Worm (Caenorhabditis elegans): ENCODE data around the gene col-44.

col-44 gene

DNA sequence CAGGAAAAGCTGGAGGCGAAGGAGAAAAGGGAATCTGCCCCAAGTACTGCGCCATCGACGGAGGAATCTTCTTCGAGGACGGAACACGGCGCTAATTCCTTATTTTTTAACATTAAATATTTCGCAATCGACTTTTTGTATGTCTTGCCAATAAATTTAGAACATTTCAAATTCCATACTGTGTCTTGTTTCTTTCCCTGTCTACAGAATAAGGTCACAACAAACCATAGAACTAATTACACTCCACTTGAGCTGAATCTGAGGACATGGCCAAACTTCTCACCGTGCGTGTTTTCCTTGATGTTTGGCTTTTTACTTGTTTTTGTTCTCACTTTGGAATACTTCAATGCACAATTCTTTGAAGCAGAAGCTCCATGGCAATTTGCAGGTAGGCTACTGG lies 1.1 kb downstream of the col-44 start, which contains the start of gene F54B11.4:
Gene F54B11.4, plus strand, starts transcription at position 301 of the 400 bp plus-strand sequence.
- no peak for TF ChIP-seq klf-2 (GFP tag; conservative IDR thresholded peaks at IDR 0.05)
- TF ChIP-seq ztf-29 (GFP tag; IDR thresholded peaks at IDR 0.05): no peak
- no peak for TF ChIP-seq ztf-23 (GFP tag; IDR thresholded peaks at IDR 0.05)
- TF ChIP-seq ref-1 (GFP tag; conservative IDR thresholded peaks at IDR 0.05): no peak
- TF ChIP-seq flt-1 (GFP tag; IDR thresholded peaks at IDR 0.05): no peak
- no peak for TF ChIP-seq tab-1 (GFP tag; IDR thresholded peaks at IDR 0.05)
- no peak for TF ChIP-seq cog-1 (tag; optimal IDR thresholded peaks at IDR 0.05)
- TF ChIP-seq T22C8.4 (GFP tag; IDR thresholded peaks at IDR 0.05): no peak
- TF ChIP-seq med-1 (GFP tag; optimal IDR thresholded peaks at IDR 0.05; ENCODE audit: insufficient read depth): no peak

DNA sequence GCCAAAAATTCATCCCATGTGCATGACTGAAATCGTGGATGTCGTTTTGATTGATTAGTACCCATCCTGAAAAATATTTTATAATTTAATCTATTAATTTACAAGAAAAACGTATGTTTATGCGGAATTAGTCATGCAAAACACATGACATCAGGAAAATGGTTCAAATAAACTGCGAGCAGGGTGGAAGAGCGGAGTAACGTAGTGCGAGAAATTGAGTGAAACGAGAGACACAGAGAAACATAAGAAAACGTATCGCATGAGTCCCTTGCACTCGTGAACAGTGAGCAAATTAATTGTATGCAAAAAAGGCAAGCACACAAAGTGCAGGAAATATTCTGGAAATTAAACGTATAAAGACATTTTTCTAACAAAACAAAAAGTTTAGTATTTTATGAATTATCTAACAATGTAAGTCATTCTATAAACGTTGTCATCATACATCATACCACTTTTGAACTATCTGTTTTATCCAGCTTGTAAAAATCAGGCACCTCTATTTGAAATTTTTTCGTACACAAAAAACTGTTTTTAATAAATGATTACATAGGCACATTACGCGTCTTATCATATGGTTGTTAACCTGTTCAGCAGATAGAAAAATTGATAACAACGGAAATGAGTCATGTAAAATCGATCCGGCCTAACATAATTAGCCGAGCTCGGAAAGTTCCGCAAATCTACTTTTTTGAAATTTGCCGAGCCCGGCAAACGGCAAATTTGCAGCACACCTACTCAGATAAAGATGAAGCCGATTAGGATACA lies 4.9 kb downstream of the col-44 start, which contains the start of gene F54B11.5:
Gene F54B11.5, minus strand, starts transcription at position 66 of the 765 bp plus-strand sequence.
- TF ChIP-seq flt-1 (GFP tag; IDR thresholded peaks at IDR 0.05) (0 out of 2 replicates have a peak, but pooled peaks have one; percentile 9), cog-1 (tag; optimal IDR thresholded peaks at IDR 0.05) (peak; percentile 30), ztf-29 (GFP tag; IDR thresholded peaks at IDR 0.05) (no peak)

DNA sequence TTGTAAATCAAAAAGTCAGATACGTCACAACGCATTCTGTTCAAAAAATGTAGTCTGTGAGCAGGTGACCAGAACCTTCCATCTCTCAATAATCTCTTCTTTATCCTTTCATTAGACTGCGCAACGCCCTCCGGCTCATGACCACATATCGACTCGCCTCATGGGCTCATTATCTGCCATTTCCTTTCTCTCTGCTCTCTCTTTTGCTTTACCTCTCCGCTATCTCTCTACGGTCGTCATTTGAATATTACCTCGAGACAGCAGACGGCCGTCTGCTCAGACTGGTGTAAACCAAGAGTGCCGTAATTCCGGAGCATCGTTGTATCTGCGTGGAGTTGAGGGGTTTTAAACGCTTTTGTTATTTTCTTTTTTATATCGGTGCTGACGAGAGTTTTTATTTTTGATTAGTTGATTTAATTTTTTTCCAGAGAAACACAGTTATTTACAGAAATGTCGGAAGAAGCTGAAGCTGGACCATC lies 6.8 kb downstream of the col-44 start, which contains the start of gene bra-1:
Gene bra-1, plus strand, starts transcription at position 429 of the 479 bp plus-strand sequence.
- TF ChIP-seq ztf-29 (GFP tag; IDR thresholded peaks at IDR 0.05) (no peak), T22C8.4 (GFP tag; IDR thresholded peaks at IDR 0.05) (no peak), cog-1 (tag; optimal IDR thresholded peaks at IDR 0.05) (peak; percentile 19), tab-1 (GFP tag; IDR thresholded peaks at IDR 0.05) (no peak), med-1 (GFP tag; optimal IDR thresholded peaks at IDR 0.05; ENCODE audit: insufficient read depth) (no peak), ref-1 (GFP tag; conservative IDR thresholded peaks at IDR 0.05) (no peak), flt-1 (GFP tag; IDR thresholded peaks at IDR 0.05) (peak; percentile 63), klf-2 (GFP tag; conservative IDR thresholded peaks at IDR 0.05) (no peak), ztf-23 (GFP tag; IDR thresholded peaks at IDR 0.05) (peak; percentile 53; the same call in 1 of the 2 replicates)

DNA sequence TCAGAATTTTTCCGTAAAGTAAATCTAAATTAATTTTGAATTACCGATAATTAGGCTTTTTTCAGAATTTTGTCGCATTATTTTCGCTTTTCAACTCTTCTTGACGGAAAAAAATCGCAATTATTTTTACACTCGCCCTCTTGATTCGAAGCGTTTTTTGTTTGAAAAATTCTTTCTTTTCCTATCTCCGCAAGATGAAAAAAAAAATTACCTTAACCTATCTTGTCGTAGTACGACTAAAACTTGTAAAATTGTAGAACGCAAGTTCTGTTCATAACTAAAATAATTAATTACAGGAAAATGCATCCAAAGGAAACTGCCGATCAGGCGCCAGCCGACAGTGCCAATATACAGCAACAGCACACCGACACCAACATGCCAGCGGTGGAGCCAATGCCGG lies 8.9 kb downstream of the col-44 start, which contains the start of gene F54B11.7:
Gene F54B11.7, plus strand, starts transcription at position 301 of the 400 bp plus-strand sequence.
- no peak for TF ChIP-seq ref-1 (GFP tag; conservative IDR thresholded peaks at IDR 0.05)
- TF ChIP-seq T22C8.4 (GFP tag; IDR thresholded peaks at IDR 0.05): no peak
- TF ChIP-seq med-1 (GFP tag; optimal IDR thresholded peaks at IDR 0.05; ENCODE audit: insufficient read depth): no peak
- no peak for TF ChIP-seq flt-1 (GFP tag; IDR thresholded peaks at IDR 0.05)
- TF ChIP-seq klf-2 (GFP tag; conservative IDR thresholded peaks at IDR 0.05): no peak
- no peak for TF ChIP-seq ztf-29 (GFP tag; IDR thresholded peaks at IDR 0.05)
- no peak for TF ChIP-seq tab-1 (GFP tag; IDR thresholded peaks at IDR 0.05)
- no peak for TF ChIP-seq cog-1 (tag; optimal IDR thresholded peaks at IDR 0.05)
- TF ChIP-seq ztf-23 (GFP tag; IDR thresholded peaks at IDR 0.05): no peak

DNA sequence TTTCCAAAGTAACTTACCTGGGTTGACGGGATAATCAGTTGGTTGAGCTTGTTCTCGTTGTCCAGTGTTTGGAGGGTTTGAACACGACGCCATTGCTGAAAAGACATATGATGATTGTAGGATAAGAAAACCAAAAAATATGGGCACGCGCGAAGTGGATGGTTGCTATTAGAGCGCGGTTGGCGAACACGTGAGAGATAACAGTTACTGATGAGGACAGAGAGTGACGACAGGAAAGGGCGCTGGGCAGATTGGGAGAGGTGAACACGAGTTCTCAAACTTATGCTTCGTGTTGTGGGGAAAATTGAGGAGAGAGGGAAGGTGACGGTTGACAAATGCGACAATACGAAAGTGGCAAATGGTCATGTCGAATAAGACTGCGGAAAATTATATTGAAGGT lies 12.6 kb downstream of the col-44 start, which contains the start of gene F54B11.8:
Gene F54B11.8, minus strand, starts transcription at position 101 of the 400 bp plus-strand sequence.
- TF ChIP-seq T22C8.4 (GFP tag; IDR thresholded peaks at IDR 0.05) (no peak), med-1 (GFP tag; optimal IDR thresholded peaks at IDR 0.05; ENCODE audit: insufficient read depth) (no peak), ztf-29 (GFP tag; IDR thresholded peaks at IDR 0.05) (no peak), cog-1 (tag; optimal IDR thresholded peaks at IDR 0.05) (no peak), ztf-23 (GFP tag; IDR thresholded peaks at IDR 0.05) (no peak), flt-1 (GFP tag; IDR thresholded peaks at IDR 0.05) (no peak), tab-1 (GFP tag; IDR thresholded peaks at IDR 0.05) (no peak), ref-1 (GFP tag; conservative IDR thresholded peaks at IDR 0.05) (no peak), klf-2 (GFP tag; conservative IDR thresholded peaks at IDR 0.05) (no peak)

DNA sequence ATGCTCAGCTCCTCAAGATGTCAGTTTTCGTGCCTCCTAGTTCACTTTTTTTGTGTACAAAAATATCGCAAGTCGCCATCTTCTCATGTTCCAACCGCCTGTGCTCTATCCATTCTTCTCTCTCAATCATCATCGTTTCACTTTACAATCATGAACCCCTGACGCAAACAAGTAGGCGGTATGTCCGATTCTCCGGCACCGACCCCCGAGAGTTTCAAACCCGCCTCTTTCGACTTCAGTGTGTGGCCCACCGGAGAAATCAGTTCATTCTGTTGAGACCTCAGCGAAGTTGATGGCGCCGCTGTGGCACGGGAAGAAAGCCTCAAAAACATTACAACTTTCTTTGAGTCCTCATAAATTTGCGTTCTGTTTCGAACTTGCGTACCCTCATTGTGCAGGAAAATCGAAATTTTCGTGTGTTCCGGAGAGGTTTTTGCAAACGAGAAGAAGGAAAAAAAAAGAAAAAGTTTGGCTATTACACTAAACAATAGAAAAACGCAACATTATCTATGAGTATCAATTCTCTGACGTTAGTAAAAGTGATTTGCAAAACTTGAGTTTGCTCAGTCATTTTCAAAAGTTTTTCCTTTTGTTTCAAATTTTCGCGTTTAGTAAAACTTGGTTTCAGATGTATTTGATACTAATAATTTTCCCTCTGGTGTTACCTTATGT lies 13.8 kb downstream of the col-44 start, which contains the start of gene F54B11.9:
Gene F54B11.9, plus strand, starts transcription at position 622 of the 672 bp plus-strand sequence.
- TF ChIP-seq flt-1 (GFP tag; IDR thresholded peaks at IDR 0.05) (no peak), ref-1 (GFP tag; conservative IDR thresholded peaks at IDR 0.05) (no peak), med-1 (GFP tag; optimal IDR thresholded peaks at IDR 0.05; ENCODE audit: insufficient read depth) (no peak), ztf-29 (GFP tag; IDR thresholded peaks at IDR 0.05) (no peak), ztf-23 (GFP tag; IDR thresholded peaks at IDR 0.05) (no peak), tab-1 (GFP tag; IDR thresholded peaks at IDR 0.05) (no peak), T22C8.4 (GFP tag; IDR thresholded peaks at IDR 0.05) (no peak), klf-2 (GFP tag; conservative IDR thresholded peaks at IDR 0.05) (no peak), cog-1 (tag; optimal IDR thresholded peaks at IDR 0.05) (no peak)

DNA sequence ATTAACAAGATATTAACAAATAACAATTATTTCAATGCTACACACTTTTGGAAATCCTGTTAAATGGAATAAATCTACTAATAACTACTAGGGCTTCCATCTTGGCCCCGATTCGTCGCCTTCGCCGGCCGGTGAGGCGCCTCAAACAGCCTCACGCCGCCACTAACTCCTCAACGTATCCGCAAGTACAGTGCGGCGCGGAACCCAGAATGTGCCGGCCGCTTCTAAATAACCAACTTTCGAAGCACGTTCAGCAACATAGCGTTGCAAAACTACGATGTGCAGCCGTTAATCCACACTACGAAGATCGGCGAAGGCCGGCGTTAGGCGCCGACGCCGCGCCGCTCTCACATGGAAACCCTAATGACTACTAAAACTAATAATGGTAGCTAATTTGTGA lies 14.6 kb downstream of the col-44 start:
- no peak for TF ChIP-seq med-1 (GFP tag; optimal IDR thresholded peaks at IDR 0.05; ENCODE audit: insufficient read depth)
- no peak for TF ChIP-seq klf-2 (GFP tag; conservative IDR thresholded peaks at IDR 0.05)
- no peak for TF ChIP-seq tab-1 (GFP tag; IDR thresholded peaks at IDR 0.05)
- TF ChIP-seq cog-1 (tag; optimal IDR thresholded peaks at IDR 0.05): no peak
- TF ChIP-seq ztf-23 (GFP tag; IDR thresholded peaks at IDR 0.05): no peak
- no peak for TF ChIP-seq flt-1 (GFP tag; IDR thresholded peaks at IDR 0.05)
- no peak for TF ChIP-seq T22C8.4 (GFP tag; IDR thresholded peaks at IDR 0.05)
- TF ChIP-seq ref-1 (GFP tag; conservative IDR thresholded peaks at IDR 0.05): no peak

DNA sequence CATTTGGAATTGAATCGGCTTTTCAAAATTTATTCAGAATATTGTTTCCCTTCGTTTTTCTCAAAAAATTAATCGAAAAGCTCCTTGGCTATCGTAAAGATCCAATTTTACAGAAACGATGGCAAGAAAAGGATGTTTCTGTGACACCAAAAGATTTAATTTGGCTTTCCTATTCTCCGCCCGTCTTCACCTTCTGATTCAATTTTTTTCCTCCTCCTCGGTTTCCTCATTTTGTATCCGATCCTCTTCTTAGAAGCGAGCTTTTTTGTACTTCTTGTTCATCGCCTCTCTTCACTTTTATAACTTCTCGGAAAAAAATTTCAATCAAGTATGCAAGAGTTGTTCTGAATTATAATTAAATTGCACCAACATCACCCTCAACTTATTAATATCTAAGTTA lies 18.8 kb downstream of the col-44 start:
- TF ChIP-seq med-1 (GFP tag; optimal IDR thresholded peaks at IDR 0.05; ENCODE audit: insufficient read depth) (no peak), T22C8.4 (GFP tag; IDR thresholded peaks at IDR 0.05) (no peak), ztf-29 (GFP tag; IDR thresholded peaks at IDR 0.05) (no peak), ztf-23 (GFP tag; IDR thresholded peaks at IDR 0.05) (no peak), flt-1 (GFP tag; IDR thresholded peaks at IDR 0.05) (no peak), ref-1 (GFP tag; conservative IDR thresholded peaks at IDR 0.05) (no peak), tab-1 (GFP tag; IDR thresholded peaks at IDR 0.05) (no peak), cog-1 (tag; optimal IDR thresholded peaks at IDR 0.05) (no peak), klf-2 (GFP tag; conservative IDR thresholded peaks at IDR 0.05) (no peak)

DNA sequence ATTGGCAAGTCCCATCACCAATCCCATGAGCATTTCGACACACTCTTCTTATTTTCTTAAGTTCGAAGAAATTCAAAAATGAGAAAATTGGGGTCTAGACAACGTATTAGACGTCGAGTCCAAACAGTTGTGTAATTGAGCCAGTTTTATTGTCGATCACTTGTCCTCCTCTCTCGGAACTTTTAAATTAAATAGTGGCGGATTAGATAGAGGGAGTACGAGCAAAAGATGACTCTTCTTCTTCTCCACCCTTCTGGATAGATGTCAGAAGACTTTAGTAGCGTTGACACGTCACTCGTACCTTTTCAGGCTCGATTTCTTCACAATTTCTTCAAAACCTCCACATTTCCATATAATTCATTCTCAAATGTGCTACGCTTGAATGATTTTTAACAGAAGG lies 23.9 kb downstream of the col-44 start:
- no peak for TF ChIP-seq ztf-23 (GFP tag; IDR thresholded peaks at IDR 0.05)

All from whole organism, midembryonic.